Worm (Caenorhabditis elegans): Measurements from ENCODE around the gene erp-44.2.

Gene erp-44.2

DNA sequence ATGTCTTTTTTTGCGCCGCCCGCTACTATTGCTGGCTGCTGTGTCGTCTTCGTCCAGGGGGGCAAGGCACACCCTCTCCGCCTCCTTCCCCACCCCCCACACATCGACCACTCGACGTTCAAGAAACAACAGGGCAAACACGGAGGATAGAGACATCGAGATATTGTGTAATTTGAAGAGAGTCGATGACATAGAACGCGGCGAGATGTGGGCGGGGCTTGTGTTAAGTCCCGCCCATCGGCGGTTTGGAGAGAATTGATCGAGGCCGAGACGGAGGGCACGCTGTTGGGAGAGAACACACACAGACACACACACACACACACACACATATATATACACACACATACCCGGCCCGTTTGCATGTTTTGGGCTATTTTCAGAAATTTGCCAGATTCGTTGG, 11.1 kb upstream of the erp-44.2 start (continued):
- no peak for TF ChIP-seq Y53F4B.3 (GFP tag; IDR thresholded peaks at IDR 0.05)
- TF ChIP-seq snpc-1.3 (tag; optimal IDR thresholded peaks at IDR 0.05; ENCODE audit: insufficient read depth), result no peak
- no peak for TF ChIP-seq cebp-2 (GFP tag; IDR thresholded peaks at IDR 0.05)
- TF ChIP-seq rpc-1 (optimal IDR thresholded peaks at IDR 0.05), result no peak
- no peak for TF ChIP-seq rpc-1 (tag; optimal IDR thresholded peaks at IDR 0.05)
- TF ChIP-seq nfya-2 (GFP tag; IDR thresholded peaks at IDR 0.05), result no peak
- no peak for TF ChIP-seq mxl-1 (tag; optimal IDR thresholded peaks at IDR 0.05)
- no peak for TF ChIP-seq bed-1 (GFP tag; IDR thresholded peaks at IDR 0.05)
- TF ChIP-seq K12H6.12 (tag; optimal IDR thresholded peaks at IDR 0.05), result peak; percentile 79
- no peak for TF ChIP-seq mel-28 (tag; optimal IDR thresholded peaks at IDR 0.05; ENCODE audit: borderline replicate concordance)

ce11 chrIV:7844333-7844973, 10.0 kb upstream of the erp-44.2 start:
- TF ChIP-seq F57C9.4 (tag; optimal IDR thresholded peaks at IDR 0.05), result no peak
- no peak for TF ChIP-seq F49E8.2 (tag; optimal IDR thresholded peaks at IDR 0.05; ENCODE audit: insufficient read depth)
- peak; percentile 1 for TF ChIP-seq lin-40 (tag; optimal IDR thresholded peaks at IDR 0.05)
- TF ChIP-seq aptf-3 (GFP tag; IDR thresholded peaks at IDR 0.05), result no peak
- TF ChIP-seq tbp1 (GFP tag; optimal IDR thresholded peaks at IDR 0.05), result peak; percentile 15
- no peak for TF ChIP-seq xnd-1 (tag; optimal IDR thresholded peaks at IDR 0.05)
- TF ChIP-seq F52B5.7 (tag; optimal IDR thresholded peaks at IDR 0.05), result no peak
- TF ChIP-seq C17E4.6 (GFP tag; IDR thresholded peaks at IDR 0.05), result no peak
- peak; percentile 81 for TF ChIP-seq nhr-80 (tag; optimal IDR thresholded peaks at IDR 0.05)

- TF ChIP-seq die-1 (tag; optimal IDR thresholded peaks at IDR 0.05) (no peak), ets-4 (GFP tag; optimal IDR thresholded peaks at IDR 0.05) (peak; percentile 26), chd-7 (tag; optimal IDR thresholded peaks at IDR 0.05) (no peak), nhr-80 (tag; optimal IDR thresholded peaks at IDR 0.05) (peak; percentile 94), nfya-1 (tag; optimal IDR thresholded peaks at IDR 0.05; ENCODE audit: borderline replicate concordance, insufficient read depth) (no peak), F39B2.1 (GFP tag; IDR thresholded peaks at IDR 0.05) (no peak), F52B5.7 (tag; optimal IDR thresholded peaks at IDR 0.05) (no peak), nhr-120 (GFP tag; IDR thresholded peaks at IDR 0.05) (no peak), F10E7.11 (tag; optimal IDR thresholded peaks at IDR 0.05) (no peak), Y79H2A.3 (GFP tag; conservative IDR thresholded peaks at IDR 0.05) (no peak), attf-5 (GFP tag; optimal IDR thresholded peaks at IDR 0.05) (peak; percentile 17), let-607 (tag; optimal IDR thresholded peaks at IDR 0.05) (peak; percentile 49 to 65)
Measured at ce11 chrIV:7841218-7841617, 6.7 kb upstream of the erp-44.2 start.

- no peak for TF ChIP-seq ets-4 (GFP tag; optimal IDR thresholded peaks at IDR 0.05)
- no peak for TF ChIP-seq mel-28 (tag; optimal IDR thresholded peaks at IDR 0.05; ENCODE audit: borderline replicate concordance)
- no peak for TF ChIP-seq nhr-27 (tag; optimal IDR thresholded peaks at IDR 0.05)
- TF ChIP-seq lin-26 (GFP tag; IDR thresholded peaks at IDR 0.05), result no peak
- no peak for TF ChIP-seq ceh-91 (GFP tag; IDR thresholded peaks at IDR 0.05)
- TF ChIP-seq ccch-3 (GFP tag; optimal IDR thresholded peaks at IDR 0.05), result no peak
- TF ChIP-seq K11D2.4 (GFP tag; IDR thresholded peaks at IDR 0.05), result no peak
- no peak for TF ChIP-seq snpc-4 (GFP tag; optimal IDR thresholded peaks at IDR 0.05)
- no peak for TF ChIP-seq snpc-4 (tag; optimal IDR thresholded peaks at IDR 0.05)
- TF ChIP-seq attf-5 (GFP tag; optimal IDR thresholded peaks at IDR 0.05), result no peak
- TF ChIP-seq F57A8.1 (GFP tag; optimal IDR thresholded peaks at IDR 0.05), result no peak
- no peak for TF ChIP-seq dox-1 (GFP tag; IDR thresholded peaks at IDR 0.05)
- no peak for TF ChIP-seq nfya-2 (GFP tag; IDR thresholded peaks at IDR 0.05)
- no peak for TF ChIP-seq ekl-4 (GFP tag; IDR thresholded peaks at IDR 0.05)
- no peak for TF ChIP-seq Y53G8AR.9 (GFP tag; conservative IDR thresholded peaks at IDR 0.05)
- no peak for TF ChIP-seq ZK185.1 (tag; optimal IDR thresholded peaks at IDR 0.05; ENCODE audit: poor library complexity, severe bottlenecking)
- no peak for TF ChIP-seq madf-3 (GFP tag; IDR thresholded peaks at IDR 0.05)
Measured at ce11 chrIV:7839923-7840322, 5.4 kb upstream of the erp-44.2 start.

All from whole organism, young adult.